Fruit fly (Drosophila melanogaster): ENCODE results near the gene Got2.

Gene Got2

DNA sequence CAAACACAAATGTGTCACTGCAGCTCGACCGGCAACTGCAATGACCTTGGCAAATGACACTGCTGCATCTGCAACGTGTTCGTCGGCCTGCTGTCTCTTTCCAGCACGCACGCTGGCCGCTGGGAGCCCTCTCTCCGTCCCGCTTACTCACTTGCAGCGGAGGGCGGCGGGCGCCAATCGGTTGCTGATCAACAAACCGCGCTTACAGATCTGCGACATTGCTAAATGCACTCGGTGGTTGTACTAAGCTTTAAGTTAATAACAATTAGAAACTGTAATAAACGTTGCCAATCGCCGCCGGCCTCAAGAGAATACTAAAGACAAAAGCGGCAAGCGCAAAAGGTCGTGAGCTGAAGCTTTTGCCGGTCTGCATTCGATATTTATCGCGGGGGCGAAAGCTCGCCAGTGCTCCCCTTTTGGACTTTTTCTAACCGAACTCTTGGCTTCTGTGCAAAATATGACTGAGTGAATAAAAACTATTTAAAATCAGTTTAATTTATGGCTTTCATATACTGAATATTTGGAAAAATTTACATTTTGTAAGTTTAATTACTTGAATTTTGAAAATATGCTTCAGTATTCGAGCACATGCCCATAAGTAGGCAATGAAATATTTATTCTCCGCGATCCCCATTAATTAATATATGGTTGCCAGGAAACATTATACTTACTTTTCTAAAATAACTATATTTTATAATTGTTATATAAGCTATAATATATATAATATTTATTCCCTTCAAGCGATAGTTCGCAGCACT lies at the start of gene Got2:
Gene Got2 (minus strand): TSS at position 325 of the 758 bp plus-strand sequence.
- TF ChIP-seq foxo (GFP tag; optimal IDR thresholded peaks at IDR 0.05) (peak in 1 of 2 experiments; percentile 35), lola (GFP tag; optimal IDR thresholded peaks at IDR 0.05) (no peak), dsf (GFP tag; optimal IDR thresholded peaks at IDR 0.05; ENCODE audit: borderline replicate concordance) (no peak), Rel (GFP tag; optimal IDR thresholded peaks at IDR 0.05) (no peak), Rel (tag; optimal IDR thresholded peaks at IDR 0.05) (peak; percentile 26), woc (GFP tag; optimal IDR thresholded peaks at IDR 0.05) (peak; percentile 65), sage (GFP tag; optimal IDR thresholded peaks at IDR 0.05) (peak; percentile 31), Hr83 (GFP tag; optimal IDR thresholded peaks at IDR 0.05; ENCODE audit: poor library complexity, severe bottlenecking) (peak; percentile 53), Myc (optimal IDR thresholded peaks at IDR 0.05) (peak; percentile 94), GATAd (GFP tag; optimal IDR thresholded peaks at IDR 0.05) (peak; percentile 9), Dif (GFP tag; optimal IDR thresholded peaks at IDR 0.05; ENCODE audit: partially characterized antibody) (peak; percentile 14), CG32264 (GFP tag; optimal IDR thresholded peaks at IDR 0.05) (no peak), OdsH (GFP tag; optimal IDR thresholded peaks at IDR 0.05) (peak; percentile 34), tai (GFP tag; optimal IDR thresholded peaks at IDR 0.05) (no peak), HLH106 (tag; optimal IDR thresholded peaks at IDR 0.05) (peak; percentile 17), psq (GFP tag; optimal IDR thresholded peaks at IDR 0.05) (peak; percentile 26), fru (GFP tag; optimal IDR thresholded peaks at IDR 0.05) (peak; percentile 27)

DNA sequence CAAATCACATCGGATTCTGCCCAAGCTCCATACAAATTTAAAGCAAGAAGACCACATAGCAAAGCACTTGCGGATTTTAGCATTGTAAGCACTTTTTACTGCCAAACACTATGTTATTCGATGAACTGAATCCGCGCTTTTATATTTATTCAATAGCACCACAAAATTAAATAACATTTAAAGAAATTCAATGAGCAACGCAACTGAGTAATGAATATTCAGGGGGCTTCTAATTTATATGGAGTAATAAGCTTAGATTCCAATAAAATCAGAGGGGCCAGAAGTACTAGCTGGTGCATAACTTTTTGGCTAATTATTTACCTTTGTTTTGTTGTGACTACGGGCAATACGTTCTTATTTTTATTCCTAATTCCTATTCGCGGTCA lies 49.6 kb upstream of the Got2 start, which contains the start of gene lectin-22C:
Gene lectin-22C (minus strand): TSS at position 101 of the 386 bp plus-strand sequence.
- TF ChIP-seq rgr (GFP tag; optimal IDR thresholded peaks at IDR 0.05) = no peak
- TF ChIP-seq dsf (GFP tag; optimal IDR thresholded peaks at IDR 0.05; ENCODE audit: borderline replicate concordance) = no peak
- TF ChIP-seq Vsx2 (GFP tag; optimal IDR thresholded peaks at IDR 0.05; ENCODE audit: partially characterized antibody) = no peak
- TF ChIP-seq dl (GFP tag; optimal IDR thresholded peaks at IDR 0.05; ENCODE audit: insufficient read depth in 1 of 2, partially characterized antibody in 2 of 2) = no peak
- no peak for TF ChIP-seq brk (GFP tag; optimal IDR thresholded peaks at IDR 0.05)
- TF ChIP-seq Dfd (GFP tag; optimal IDR thresholded peaks at IDR 0.05) = no peak
- TF ChIP-seq Hr78 (GFP tag; optimal IDR thresholded peaks at IDR 0.05) = no peak
- no peak for TF ChIP-seq Hr83 (GFP tag; optimal IDR thresholded peaks at IDR 0.05; ENCODE audit: poor library complexity, severe bottlenecking)
- no peak for TF ChIP-seq Sp1 (GFP tag; optimal IDR thresholded peaks at IDR 0.05)
- no peak for TF ChIP-seq dmrt93B (GFP tag; optimal IDR thresholded peaks at IDR 0.05)
- TF ChIP-seq Mio (GFP tag; optimal IDR thresholded peaks at IDR 0.05) = no peak
- TF ChIP-seq br (GFP tag; optimal IDR thresholded peaks at IDR 0.05) = no peak
- no peak for TF ChIP-seq usp (GFP tag; optimal IDR thresholded peaks at IDR 0.05)
- TF ChIP-seq h (GFP tag; optimal IDR thresholded peaks at IDR 0.05) = no peak

- TF ChIP-seq CG9705 (GFP tag; optimal IDR thresholded peaks at IDR 0.05) = no peak
- no peak for TF ChIP-seq OdsH (GFP tag; optimal IDR thresholded peaks at IDR 0.05)
- TF ChIP-seq ey (GFP tag; optimal IDR thresholded peaks at IDR 0.05) = no peak
- TF ChIP-seq pan (optimal IDR thresholded peaks at IDR 0.05) = no peak
- no peak for TF ChIP-seq Rel (GFP tag; optimal IDR thresholded peaks at IDR 0.05)
- no peak for TF ChIP-seq Rel (tag; optimal IDR thresholded peaks at IDR 0.05)
- no peak for TF ChIP-seq woc (GFP tag; optimal IDR thresholded peaks at IDR 0.05)
- no peak for TF ChIP-seq Vsx2 (GFP tag; optimal IDR thresholded peaks at IDR 0.05; ENCODE audit: partially characterized antibody)
- TF ChIP-seq dmrt93B (GFP tag; optimal IDR thresholded peaks at IDR 0.05) = no peak
- TF ChIP-seq h (GFP tag; optimal IDR thresholded peaks at IDR 0.05) = no peak
- no peak for TF ChIP-seq foxo (GFP tag; optimal IDR thresholded peaks at IDR 0.05)
- no peak for TF ChIP-seq lola (GFP tag; optimal IDR thresholded peaks at IDR 0.05)
- TF ChIP-seq fru (GFP tag; optimal IDR thresholded peaks at IDR 0.05) = no peak
- no peak for TF ChIP-seq rgr (GFP tag; optimal IDR thresholded peaks at IDR 0.05)
Measured at dm6 chr2L:2035941-2036340, 48.4 kb upstream of the Got2 start, which contains the start of gene CG42296. TSS of gene CG42296 (minus strand) at chr2L:2036041.

DNA sequence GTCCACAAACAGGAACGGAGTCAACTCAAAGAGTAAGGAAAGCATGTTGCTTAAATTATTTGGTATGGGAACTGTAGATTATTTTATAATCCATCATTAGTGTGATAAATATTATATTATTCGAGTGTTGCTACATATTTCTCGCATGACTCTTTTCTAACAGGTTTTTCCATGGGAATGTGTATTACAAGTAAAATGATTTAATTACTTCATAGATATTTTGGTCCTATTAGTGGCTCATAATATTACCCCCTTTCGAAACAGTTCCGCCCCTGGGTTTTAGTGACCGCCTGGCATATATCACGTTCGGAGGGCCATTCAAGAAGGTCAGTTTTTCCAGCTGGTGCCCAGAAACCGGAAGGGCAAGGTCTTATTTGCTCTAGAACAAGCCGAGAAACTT lies 44.5 kb upstream of the Got2 start:
- TF ChIP-seq CG32264 (GFP tag; optimal IDR thresholded peaks at IDR 0.05) = no peak
- no peak for TF ChIP-seq pan (optimal IDR thresholded peaks at IDR 0.05)
- TF ChIP-seq Mio (GFP tag; optimal IDR thresholded peaks at IDR 0.05) = no peak
- TF ChIP-seq sv (GFP tag; optimal IDR thresholded peaks at IDR 0.05) = no peak
- TF ChIP-seq Myc (optimal IDR thresholded peaks at IDR 0.05) = no peak
